Worm (Caenorhabditis elegans): ENCODE data around the gene scl-8.

ce11 chrIV:13044980-13045379 lies 26.6 kb upstream of the scl-8 start:
- TF ChIP-seq mep-1 (tag; optimal IDR thresholded peaks at IDR 0.05) (no peak), fos-1 (tag; optimal IDR thresholded peaks at IDR 0.05) (no peak), aly-2 (tag; optimal IDR thresholded peaks at IDR 0.05) (no peak), unc-130 (tag; optimal IDR thresholded peaks at IDR 0.05) (no peak), pag-3 (tag; optimal IDR thresholded peaks at IDR 0.05; ENCODE audit: borderline replicate concordance, insufficient read depth) (no peak), blmp-1 (tag; optimal IDR thresholded peaks at IDR 0.05) (no peak), ztf-11 (tag; optimal IDR thresholded peaks at IDR 0.05) (no peak)
